Fruit fly (Drosophila melanogaster): ENCODE data around the gene CG31673.
A peak's percentile ranks its signal among the peaks of the same experiment; 100 is the strongest.

Gene CG31673

dm6 chr2L:20811039-20811652 lies 18.3 kb upstream of the CG31673 start (continued):
- TF ChIP-seq Sox102F (GFP tag; optimal IDR thresholded peaks at IDR 0.05) (no peak), eg (GFP tag; IDR thresholded peaks at IDR 0.05) (peak; percentile 91), CG9139 (GFP tag; optimal IDR thresholded peaks at IDR 0.05) (no peak), CG11762 (GFP tag; optimal IDR thresholded peaks at IDR 0.05; ENCODE audit: insufficient read depth) (peak; percentile 60), Eip75B (GFP tag; optimal IDR thresholded peaks at IDR 0.05) (peak; percentile 74), Gug (GFP tag; IDR thresholded peaks at IDR 0.05) (peak; percentile 77), svp (GFP tag) (peak; percentile 36), acj6 (GFP tag; optimal IDR thresholded peaks at IDR 0.05) (peak; percentile 66), Hr4 (GFP tag; optimal IDR thresholded peaks at IDR 0.05) (peak; percentile 86)

- peak; percentile 61; the same call in 2 of the 3 replicates for TF ChIP-seq CG6163 (GFP tag; IDR thresholded peaks at IDR 0.05)
- no peak for TF ChIP-seq CG11902 (GFP tag; optimal IDR thresholded peaks at IDR 0.05)
- TF ChIP-seq Ets96B (tag; optimal IDR thresholded peaks at IDR 0.05): peak; percentile 44
- TF ChIP-seq CG15336 (GFP tag; IDR thresholded peaks at IDR 0.05): peak; percentile 10; the same call in 1 of the 2 replicates
- peak; percentile 85 for TF ChIP-seq Eip78C (GFP tag)
- peak; percentile 35 for TF ChIP-seq achi (GFP tag; optimal IDR thresholded peaks at IDR 0.05)
- peak; percentile 31 for TF ChIP-seq Eip93F (GFP tag; optimal IDR thresholded peaks at IDR 0.05)
- peak; percentile 45 for TF ChIP-seq CG10669 (GFP tag; optimal IDR thresholded peaks at IDR 0.05)
- peak; percentile 2 for TF ChIP-seq OdsH (GFP tag; optimal IDR thresholded peaks at IDR 0.05)
- TF ChIP-seq CG3032 (tag; optimal IDR thresholded peaks at IDR 0.05): peak; percentile 52
- no peak for TF ChIP-seq CG8319 (GFP tag; optimal IDR thresholded peaks at IDR 0.05)
- peak; percentile 51 for TF ChIP-seq dsx (GFP tag; optimal IDR thresholded peaks at IDR 0.05; ENCODE audit: poor library complexity, severe bottlenecking)
- no peak for TF ChIP-seq CG6854 (GFP tag; optimal IDR thresholded peaks at IDR 0.05)
- TF ChIP-seq Eip75B (GFP tag; optimal IDR thresholded peaks at IDR 0.05): peak; percentile 17
- peak; percentile 67 for TF ChIP-seq svp (GFP tag)
- peak; percentile 9 for TF ChIP-seq CG34406 (GFP tag; optimal IDR thresholded peaks at IDR 0.05)
- TF ChIP-seq fd85E (GFP tag; optimal IDR thresholded peaks at IDR 0.05): no peak
- TF ChIP-seq Met (GFP tag; optimal IDR thresholded peaks at IDR 0.05): no peak
- TF ChIP-seq spab (GFP tag; optimal IDR thresholded peaks at IDR 0.05): peak; percentile 7
- peak; percentile 78 for TF ChIP-seq CG9139 (GFP tag; optimal IDR thresholded peaks at IDR 0.05)
- TF ChIP-seq CG3919 (GFP tag; optimal IDR thresholded peaks at IDR 0.05): peak; percentile 28
- TF ChIP-seq acj6 (GFP tag; optimal IDR thresholded peaks at IDR 0.05): peak; percentile 4
- TF ChIP-seq net (GFP tag; optimal IDR thresholded peaks at IDR 0.05): peak; percentile 8
- TF ChIP-seq Hr4 (GFP tag; optimal IDR thresholded peaks at IDR 0.05): no peak
- TF ChIP-seq ss (GFP tag; optimal IDR thresholded peaks at IDR 0.05): peak; percentile 65 to 80
- TF ChIP-seq fd59A (GFP tag; optimal IDR thresholded peaks at IDR 0.05): peak; percentile 30
- peak; percentile 7 for TF ChIP-seq lz (GFP tag; optimal IDR thresholded peaks at IDR 0.05)
- TF ChIP-seq Blimp-1 (GFP tag; optimal IDR thresholded peaks at IDR 0.05): no peak
- TF ChIP-seq CG6808 (GFP tag; optimal IDR thresholded peaks at IDR 0.05): peak; percentile 57
- peak; percentile 1 for TF ChIP-seq CG10631 (GFP tag; optimal IDR thresholded peaks at IDR 0.05)
- no peak for TF ChIP-seq Ets21C (GFP tag; optimal IDR thresholded peaks at IDR 0.05)
These were observed 16.9 kb upstream of the CG31673 start for dm6 chr2L:20812283-20813189.

- no peak for TF ChIP-seq eg (GFP tag; IDR thresholded peaks at IDR 0.05)
- TF ChIP-seq CG10669 (GFP tag; optimal IDR thresholded peaks at IDR 0.05): no peak
- no peak for TF ChIP-seq vri (GFP tag; optimal IDR thresholded peaks at IDR 0.05)
These were observed 13.3 kb upstream of the CG31673 start, which contains the start of gene CG33322 for dm6 chr2L:20816140-20816539. TSS of gene CG33322 (minus strand) at chr2L:20816240.
